Worm (Caenorhabditis elegans) whole organism, L3 larva: ENCODE data around the gene Y43F8B.17.

Experiments used
- ceh-28 ChIP-seq: fragments of 150-350 bp; optimal IDR thresholded peaks from 2 replicates; lab custom pipeline; 2014; ENCODE audit warnings: missing biosample characterization, missing genetic modification reagents, missing genetic modification characterization
- ceh-82 ChIP-seq: fragments of 150-350 bp; optimal IDR thresholded peaks from 2 replicates; lab custom pipeline; 2014; ENCODE audit warnings: missing biosample characterization, missing genetic modification characterization
- daf-12 ChIP-seq: fragments of 150-350 bp; optimal IDR thresholded peaks from 2 replicates; lab custom pipeline; 2014; ENCODE audit warnings: missing biosample characterization, missing genetic modification reagents, missing genetic modification characterization
- egl-5 ChIP-seq: fragments of 150-350 bp; optimal IDR thresholded peaks from 2 replicates; lab custom pipeline; 2017; ENCODE audit warnings: missing biosample characterization, missing genetic modification reagents, missing genetic modification characterization, inconsistent platforms
- elt-1 ChIP-seq: fragments of 150-350 bp; optimal IDR thresholded peaks from 2 replicates; lab custom pipeline; 2014; ENCODE audit warnings: missing biosample characterization, missing genetic modification characterization
- elt-2 ChIP-seq: sonication (generic microtip); optimal IDR thresholded peaks from 2 replicates; lab custom pipeline; 2016; ENCODE audit warnings: missing genetic modification reagents, mild to moderate bottlenecking, missing genetic modification characterization, missing compliant biosample characterization
- eor-1 ChIP-seq, 2 experiments: fragments of 150-350 bp; optimal IDR thresholded peaks; 2 replicates each; lab custom pipeline; 2014 to 2018; ENCODE audit warnings: missing biosample characterization in 2 of 2, missing genetic modification characterization in 2 of 2
- fkh-10 ChIP-seq: sonication (generic microtip); optimal IDR thresholded peaks from 2 replicates; lab custom pipeline; 2017; ENCODE audit warnings: missing biosample characterization, missing genetic modification reagents, missing genetic modification characterization
- fos-1 ChIP-seq: fragments of 150-350 bp; optimal IDR thresholded peaks from 2 replicates; lab custom pipeline; 2014; ENCODE audit warnings: missing biosample characterization, missing genetic modification characterization
- jun-1 ChIP-seq: fragments of 150-350 bp; optimal IDR thresholded peaks from 2 replicates; lab custom pipeline; 2014; ENCODE audit warnings: missing biosample characterization, missing genetic modification reagents, missing genetic modification characterization
- lin-15B ChIP-seq: fragments of 150-350 bp; optimal IDR thresholded peaks from 2 replicates; lab custom pipeline; 2014; ENCODE audit warnings: missing biosample characterization, missing genetic modification characterization
- lin-39 ChIP-seq: fragments of 150-350 bp; optimal IDR thresholded peaks from 2 replicates; lab custom pipeline; 2018; ENCODE audit warnings: missing biosample characterization, missing genetic modification reagents, missing genetic modification characterization
- mdl-1 ChIP-seq: fragments of 150-350 bp; optimal IDR thresholded peaks from 2 replicates; lab custom pipeline; 2014; ENCODE audit warnings: missing biosample characterization, missing genetic modification characterization
- mml-1 ChIP-seq: fragments of 150-350 bp; sonication (generic microtip); optimal IDR thresholded peaks from 3 replicates; lab custom pipeline; 2014; ENCODE audit warnings: missing biosample characterization, missing genetic modification characterization
- nfya-1 ChIP-seq: sonication (generic microtip); optimal IDR thresholded peaks from 2 replicates; lab custom pipeline; 2017; ENCODE audit warnings: missing genetic modification characterization, mild to moderate bottlenecking, missing compliant biosample characterization, antibody characterized with exemption, moderate library complexity; ENCODE audit not compliant: insufficient read depth
- nhr-23 ChIP-seq: fragments of 150-350 bp; optimal IDR thresholded peaks from 2 replicates; lab custom pipeline; 2014; ENCODE audit warnings: missing biosample characterization, missing genetic modification reagents, missing genetic modification characterization
- nhr-237 ChIP-seq: fragments of 150-350 bp; optimal IDR thresholded peaks from 2 replicates; lab custom pipeline; 2014; ENCODE audit warnings: missing biosample characterization, missing genetic modification characterization
- nhr-25 ChIP-seq: sonication (generic microtip); optimal IDR thresholded peaks from 2 replicates; lab custom pipeline; 2017; ENCODE audit warnings: missing biosample characterization, missing genetic modification characterization
- nhr-43 ChIP-seq: sonication (generic microtip); optimal IDR thresholded peaks from 2 replicates; lab custom pipeline; 2016; ENCODE audit warnings: mild to moderate bottlenecking, missing genetic modification characterization, missing compliant biosample characterization; ENCODE audit not compliant: poor library complexity, severe bottlenecking
- nhr-67 ChIP-seq: fragments of 150-350 bp; optimal IDR thresholded peaks from 2 replicates; lab custom pipeline; 2014; ENCODE audit warnings: missing biosample characterization, missing genetic modification characterization
- nhr-76 ChIP-seq: fragments of 150-350 bp; sonication (generic microtip); optimal IDR thresholded peaks from 5 replicates; lab custom pipeline; 2014; ENCODE audit warnings: missing biosample characterization, missing genetic modification characterization
- nhr-77 ChIP-seq: fragments of 150-350 bp; optimal IDR thresholded peaks from 2 replicates; lab custom pipeline; 2014; ENCODE audit warnings: missing biosample characterization, missing genetic modification characterization
- pha-4 ChIP-seq: fragments of 150-350 bp; optimal IDR thresholded peaks from 2 replicates; lab custom pipeline; 2014; ENCODE audit warnings: missing biosample characterization, missing genetic modification reagents, missing genetic modification characterization
- pqm-1 ChIP-seq: fragments of 150-350 bp; optimal IDR thresholded peaks from 2 replicates; lab custom pipeline; 2017; ENCODE audit warnings: missing biosample characterization, missing genetic modification characterization, inconsistent platforms
- sea-2 ChIP-seq: fragments of 150-350 bp; sonication (generic microtip); optimal IDR thresholded peaks from 4 replicates; lab custom pipeline; 2014; ENCODE audit warnings: missing biosample characterization, missing genetic modification reagents, missing genetic modification characterization
- skn-1 ChIP-seq: fragments of 150-350 bp; optimal IDR thresholded peaks from 2 replicates; lab custom pipeline; 2014; ENCODE audit warnings: missing biosample characterization, missing genetic modification characterization
- unc-39 ChIP-seq: sonication (generic microtip); optimal IDR thresholded peaks from 4 replicates; lab custom pipeline; 2017; ENCODE audit warnings: missing biosample characterization, missing genetic modification characterization
- unc-62 ChIP-seq: fragments of 150-350 bp; sonication (generic microtip); optimal IDR thresholded peaks from 4 replicates; lab custom pipeline; 2014; ENCODE audit warnings: missing biosample characterization, missing genetic modification reagents, missing genetic modification characterization
- ztf-11 ChIP-seq: fragments of 150-350 bp; optimal IDR thresholded peaks from 2 replicates; lab custom pipeline; 2014; ENCODE audit warnings: missing biosample characterization, missing genetic modification characterization
- ztf-4 ChIP-seq: fragments of 150-350 bp; optimal IDR thresholded peaks from 2 replicates; lab custom pipeline; 2014; ENCODE audit warnings: missing biosample characterization, missing genetic modification characterization

The Y43F8B.17 gene

ce11 chrV:19529168-19529567 is 44.6 kb downstream of the Y43F8B.17 start (continued):
- TF ChIP-seq nhr-43 (tag; lab: Kevin White, UChicago) (peak; percentile 97), skn-1 (tag; lab: Kevin White, UChicago) (peak; percentile 68), unc-39 (tag; lab: Kevin White, UChicago) (peak; percentile 3), elt-2 (tag; lab: Kevin White, UChicago) (peak; percentile 78), lin-15B (tag; lab: Kevin White, UChicago) (peak; percentile 55), eor-1 (tag; optimal IDR thresholded peaks at IDR 0.05; lab: Kevin White, UChicago) (no peak), fos-1 (tag; lab: Kevin White, UChicago) (peak; percentile 6), ztf-4 (tag; lab: Kevin White, UChicago) (peak; percentile 65), egl-5 (tag; lab: Kevin White, UChicago) (peak; percentile 74), sea-2 (GFP tag; lab: Kevin White, UChicago) (peak; percentile 57), mdl-1 (tag; lab: Kevin White, UChicago) (peak; percentile 99), lin-39 (tag; lab: Kevin White, UChicago) (peak; percentile 88), daf-12 (tag; lab: Kevin White, UChicago) (peak; percentile 9), unc-62 (GFP tag; lab: Kevin White, UChicago) (peak; percentile 95), ceh-28 (tag; lab: Kevin White, UChicago) (peak; percentile 89)

DNA sequence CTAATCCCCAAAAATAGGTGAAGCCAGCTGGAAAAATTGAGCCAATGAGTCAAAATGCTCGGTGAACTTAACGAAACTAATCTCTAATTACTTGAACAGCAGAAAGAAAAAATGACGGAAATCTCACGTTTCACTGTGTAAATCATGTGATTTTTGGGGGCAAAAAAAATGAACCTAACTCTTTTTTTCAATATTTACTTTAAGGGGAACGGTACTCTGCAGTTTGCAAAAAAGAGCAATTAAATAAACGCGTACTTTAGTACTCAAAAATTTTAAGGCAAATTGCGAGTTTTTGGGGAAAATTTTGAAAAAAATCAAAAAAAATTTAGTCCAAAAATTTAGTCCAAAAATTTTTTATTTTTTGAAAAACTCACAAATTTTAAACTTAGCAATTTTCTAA is 46.5 kb downstream of the Y43F8B.17 start:
- TF ChIP-seq nhr-237 (tag; lab: Kevin White, UChicago) (no peak), unc-62 (GFP tag; lab: Kevin White, UChicago) (no peak), egl-5 (tag; lab: Kevin White, UChicago) (no peak), ztf-4 (tag; lab: Kevin White, UChicago) (no peak), pha-4 (tag; lab: Kevin White, UChicago) (peak; percentile 96), skn-1 (tag; lab: Kevin White, UChicago) (no peak), nhr-25 (tag; lab: Kevin White, UChicago) (no peak), nhr-76 (no peak)

DNA sequence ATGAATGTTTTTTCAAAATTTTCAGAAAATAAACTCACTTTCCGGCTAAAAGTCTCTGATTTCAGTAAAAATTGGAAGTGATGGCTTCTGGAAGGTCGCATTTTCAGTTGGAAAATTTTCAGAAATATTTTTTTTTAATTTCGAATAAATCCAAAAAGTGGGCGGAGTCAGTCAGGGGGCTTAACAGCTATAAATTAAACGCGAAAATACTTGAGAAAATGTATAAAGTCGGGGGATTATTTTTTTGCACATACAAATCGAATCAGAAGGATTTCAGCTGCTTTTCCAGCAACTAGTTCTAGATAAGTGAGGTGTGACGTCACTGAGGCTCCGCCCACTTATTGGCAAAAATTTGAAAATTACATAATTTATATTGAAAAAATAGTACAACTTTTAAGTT is 48.5 kb downstream of the Y43F8B.17 start, which contains the start of gene Y43F8B.2:
Gene Y43F8B.2 (minus strand): TSS at position 101 of the 400 bp plus-strand sequence.
- TF ChIP-seq elt-1 (tag; lab: Kevin White, UChicago), result no peak
- no peak for TF ChIP-seq mdl-1 (tag; lab: Kevin White, UChicago)
- no peak for TF ChIP-seq nhr-76
- no peak for TF ChIP-seq elt-2 (tag; lab: Kevin White, UChicago)
- TF ChIP-seq nhr-77, result no peak
- TF ChIP-seq nhr-67 (tag; lab: Kevin White, UChicago), result no peak
- TF ChIP-seq fos-1 (tag; lab: Kevin White, UChicago), result no peak
- no peak for TF ChIP-seq nhr-25 (tag; lab: Kevin White, UChicago)
- no peak for TF ChIP-seq nfya-1 (tag; lab: Kevin White, UChicago)
- no peak for TF ChIP-seq pha-4 (tag; lab: Kevin White, UChicago)
- no peak for TF ChIP-seq ztf-11 (tag; lab: Kevin White, UChicago)
- TF ChIP-seq skn-1 (tag; lab: Kevin White, UChicago), result no peak

DNA sequence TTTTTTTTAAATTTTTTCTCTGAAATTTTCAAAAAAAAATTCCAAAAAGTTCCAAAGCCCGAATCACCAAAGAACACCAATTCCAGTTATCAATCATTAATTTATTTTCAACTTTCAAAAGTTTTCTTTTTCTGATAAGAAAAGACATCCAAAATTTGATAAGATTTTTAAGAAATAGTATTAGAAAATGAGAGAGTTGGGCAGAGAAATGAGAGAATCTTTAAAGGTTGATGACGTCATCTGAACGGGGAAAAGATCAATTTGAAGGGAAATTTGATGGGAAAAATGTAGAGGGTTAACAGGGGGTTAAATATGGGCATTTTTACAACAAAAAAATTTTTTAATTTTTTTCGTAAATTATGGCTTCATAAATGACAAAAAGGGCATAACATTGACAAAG is 49.0 kb downstream of the Y43F8B.17 start:
- TF ChIP-seq mml-1 (tag; lab: Kevin White, UChicago) (no peak), nhr-23 (tag; lab: Kevin White, UChicago) (no peak), elt-2 (tag; lab: Kevin White, UChicago) (peak; percentile 94), mdl-1 (tag; lab: Kevin White, UChicago) (no peak), ceh-28 (tag; lab: Kevin White, UChicago) (peak; percentile 40), nhr-77 (no peak), pqm-1 (tag; lab: Kevin White, UChicago) (peak; percentile 83), pha-4 (tag; lab: Kevin White, UChicago) (peak; percentile 38), fos-1 (tag; lab: Kevin White, UChicago) (no peak), skn-1 (tag; lab: Kevin White, UChicago) (peak; percentile 21), jun-1 (tag; lab: Kevin White, UChicago) (peak; percentile 43), ztf-11 (tag; lab: Kevin White, UChicago) (no peak), sea-2 (GFP tag; lab: Kevin White, UChicago) (no peak), ceh-82 (tag; lab: Kevin White, UChicago) (no peak), nhr-67 (tag; lab: Kevin White, UChicago) (no peak), fkh-10 (GFP tag; lab: Kevin White, UChicago) (no peak)
